Fruit fly (Drosophila melanogaster): Measurements from ENCODE around the gene CG14330.

Gene CG14330

DNA sequence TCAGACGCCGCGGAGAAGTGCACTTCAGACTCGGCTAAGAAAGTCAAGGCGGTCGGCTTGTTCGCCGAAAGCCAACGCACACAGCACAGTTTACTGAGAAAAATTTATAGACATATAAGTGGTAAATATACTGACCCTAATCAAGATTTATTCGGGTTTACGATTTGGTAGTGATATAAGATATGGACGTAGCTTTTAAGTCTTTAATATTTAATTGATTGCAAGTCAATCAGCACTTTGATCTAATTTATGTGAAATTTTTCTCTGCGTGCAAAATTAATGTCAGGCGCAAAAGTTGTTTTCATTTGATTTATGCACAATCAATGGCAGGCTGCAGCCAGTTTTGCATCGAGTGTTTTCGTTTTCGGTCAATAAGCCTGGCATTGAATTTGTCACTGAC is 26.1 kb downstream of the CG14330 start:
- TF ChIP-seq EcR (GFP tag; optimal IDR thresholded peaks at IDR 0.05) = no peak
- TF ChIP-seq usp (GFP tag; optimal IDR thresholded peaks at IDR 0.05) = no peak
- no peak for TF ChIP-seq Dll (optimal IDR thresholded peaks at IDR 0.05)
- no peak for TF ChIP-seq CG8478 (optimal IDR thresholded peaks at IDR 0.05)

dm6 chr3R:17426265-17426664 is 30.3 kb downstream of the CG14330 start:
- TF ChIP-seq usp (GFP tag; optimal IDR thresholded peaks at IDR 0.05) (no peak), CG8478 (optimal IDR thresholded peaks at IDR 0.05) (no peak)

DNA sequence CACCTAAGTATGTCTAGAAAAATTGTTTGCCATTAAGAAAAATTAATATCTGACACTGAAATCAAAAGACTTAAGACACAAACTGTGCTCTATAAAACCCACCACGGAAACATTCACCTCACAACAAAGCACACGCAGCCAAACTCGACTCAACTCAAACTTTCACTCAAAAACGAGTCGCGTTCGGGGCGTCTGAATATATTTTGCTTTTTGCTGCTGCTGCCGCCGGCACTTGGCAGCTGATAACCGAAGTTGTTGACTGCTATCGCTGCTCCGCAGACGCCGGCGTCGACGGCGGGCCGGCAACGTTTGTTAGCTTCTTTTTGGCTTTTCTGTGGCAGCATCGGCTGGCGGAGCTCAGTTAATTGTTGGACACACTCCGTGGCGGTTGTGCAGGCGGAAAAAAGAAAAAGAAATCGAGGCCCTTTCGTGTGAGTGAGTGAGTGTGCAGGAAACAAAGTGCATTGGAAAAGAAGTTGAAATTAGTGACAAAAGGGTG is 31.1 kb downstream of the CG14330 start, which contains the start of gene cysu:
TSS of gene cysu (plus strand) at position 352 of the 499 bp plus-strand sequence.
- no peak for TF ChIP-seq pan (optimal IDR thresholded peaks at IDR 0.05)
- no peak for TF ChIP-seq psq (optimal IDR thresholded peaks at IDR 0.05)
- no peak for TF ChIP-seq usp (GFP tag; optimal IDR thresholded peaks at IDR 0.05)
- no peak for TF ChIP-seq CG8478 (optimal IDR thresholded peaks at IDR 0.05)
- TF ChIP-seq Dll (optimal IDR thresholded peaks at IDR 0.05) = no peak
- TF ChIP-seq EcR (GFP tag; optimal IDR thresholded peaks at IDR 0.05) = no peak

DNA sequence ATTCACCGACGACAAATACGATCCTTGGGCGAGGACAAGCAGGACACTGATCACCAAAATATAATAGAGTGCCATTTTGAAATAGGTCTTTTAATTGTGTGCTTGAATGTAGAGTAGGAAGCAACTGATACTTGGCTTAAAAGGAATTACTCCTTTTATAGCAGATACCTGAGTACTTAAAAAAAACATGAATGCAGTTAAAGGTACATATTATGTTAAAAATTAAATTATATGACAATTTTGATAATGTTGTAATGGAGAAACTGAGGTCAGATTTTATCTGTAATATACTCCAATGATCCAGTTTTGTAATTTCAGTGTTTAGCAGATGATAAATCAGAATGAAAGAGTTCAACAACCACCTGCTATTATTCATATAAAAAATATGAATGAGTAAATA is 34.5 kb downstream of the CG14330 start, which contains the start of gene CG14332:
TSS of gene CG14332 (minus strand) at position 101 of the 400 bp plus-strand sequence.
- no peak for TF ChIP-seq EcR (GFP tag; optimal IDR thresholded peaks at IDR 0.05)
- no peak for TF ChIP-seq psq (optimal IDR thresholded peaks at IDR 0.05)
- no peak for TF ChIP-seq CG8478 (optimal IDR thresholded peaks at IDR 0.05)
- no peak for TF ChIP-seq Dll (optimal IDR thresholded peaks at IDR 0.05)
- TF ChIP-seq pan (optimal IDR thresholded peaks at IDR 0.05) = no peak
- TF ChIP-seq usp (GFP tag; optimal IDR thresholded peaks at IDR 0.05) = no peak

dm6 chr3R:17420338-17420737 is 36.2 kb downstream of the CG14330 start, which contains the start of gene CG42835:
TSS of gene CG42835 (plus strand) at chr3R:17420638.
- TF ChIP-seq psq (optimal IDR thresholded peaks at IDR 0.05) (no peak), EcR (GFP tag; optimal IDR thresholded peaks at IDR 0.05) (no peak), CG8478 (optimal IDR thresholded peaks at IDR 0.05) (no peak), Dll (optimal IDR thresholded peaks at IDR 0.05) (no peak), usp (GFP tag; optimal IDR thresholded peaks at IDR 0.05) (no peak), pan (optimal IDR thresholded peaks at IDR 0.05) (no peak)

DNA sequence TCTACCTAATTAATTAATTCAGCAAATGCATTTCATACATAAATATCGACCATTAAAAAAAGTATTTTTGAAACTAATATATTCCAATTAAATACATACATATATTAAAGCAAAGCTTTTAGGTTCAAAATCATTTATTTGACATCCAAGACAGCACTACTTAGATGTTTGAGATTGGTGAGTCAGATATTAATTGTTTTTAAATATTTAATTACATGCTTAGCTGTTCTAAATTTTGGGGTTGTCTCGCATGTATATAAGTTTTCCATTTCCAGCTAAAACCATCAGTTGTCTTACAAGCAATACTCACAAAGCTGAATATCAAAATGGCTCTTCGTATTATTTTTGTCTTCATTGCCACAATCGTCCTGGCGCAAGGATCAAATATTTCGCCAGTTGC is 38.1 kb downstream of the CG14330 start, which contains the start of gene CG42834:
TSS of gene CG42834 (plus strand) at position 301 of the 400 bp plus-strand sequence.
- no peak for TF ChIP-seq CG8478 (optimal IDR thresholded peaks at IDR 0.05)
- no peak for TF ChIP-seq EcR (GFP tag; optimal IDR thresholded peaks at IDR 0.05)
- no peak for TF ChIP-seq psq (optimal IDR thresholded peaks at IDR 0.05)
- TF ChIP-seq pan (optimal IDR thresholded peaks at IDR 0.05) = no peak
- no peak for TF ChIP-seq usp (GFP tag; optimal IDR thresholded peaks at IDR 0.05)
- no peak for TF ChIP-seq Dll (optimal IDR thresholded peaks at IDR 0.05)

dm6 chr3R:17417167-17417566 is 39.4 kb downstream of the CG14330 start, which contains the start of gene CG33333:
TSS of gene CG33333 (plus strand) at chr3R:17417467.
- TF ChIP-seq Dll (optimal IDR thresholded peaks at IDR 0.05) = no peak
- no peak for TF ChIP-seq pan (optimal IDR thresholded peaks at IDR 0.05)
- no peak for TF ChIP-seq EcR (GFP tag; optimal IDR thresholded peaks at IDR 0.05)
- no peak for TF ChIP-seq usp (GFP tag; optimal IDR thresholded peaks at IDR 0.05)
- TF ChIP-seq psq (optimal IDR thresholded peaks at IDR 0.05) = no peak
- no peak for TF ChIP-seq CG8478 (optimal IDR thresholded peaks at IDR 0.05)

DNA sequence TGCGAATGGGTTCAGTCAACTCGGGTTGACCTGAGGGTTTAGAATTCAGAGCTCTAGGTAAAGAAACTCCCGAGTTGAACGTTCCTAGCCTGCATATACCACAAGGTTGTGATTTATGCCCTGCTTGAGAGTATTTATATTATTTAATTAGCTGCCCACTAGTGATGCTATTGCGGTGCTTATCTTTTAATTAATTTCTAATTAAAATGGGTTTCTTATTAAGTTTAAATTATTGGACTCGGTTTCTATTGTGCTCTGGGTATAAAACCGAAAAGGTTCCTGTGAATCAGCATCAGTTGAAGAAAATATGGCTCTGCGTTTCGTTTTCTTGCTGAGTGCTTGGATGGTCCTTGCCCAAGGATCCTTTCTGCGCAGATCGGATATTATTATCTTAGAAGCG is 41.1 kb downstream of the CG14330 start, which contains the start of gene CG5866:
TSS of gene CG5866 (plus strand) at position 301 of the 400 bp plus-strand sequence.
- TF ChIP-seq CG8478 (optimal IDR thresholded peaks at IDR 0.05) (no peak), psq (optimal IDR thresholded peaks at IDR 0.05) (no peak), Dll (optimal IDR thresholded peaks at IDR 0.05) (no peak), EcR (GFP tag; optimal IDR thresholded peaks at IDR 0.05) (no peak), usp (GFP tag; optimal IDR thresholded peaks at IDR 0.05) (no peak), pan (optimal IDR thresholded peaks at IDR 0.05) (no peak)

- TF ChIP-seq psq (optimal IDR thresholded peaks at IDR 0.05) (no peak), usp (GFP tag; optimal IDR thresholded peaks at IDR 0.05) (no peak), pan (optimal IDR thresholded peaks at IDR 0.05) (no peak), CG8478 (optimal IDR thresholded peaks at IDR 0.05) (no peak), Dll (optimal IDR thresholded peaks at IDR 0.05) (no peak), EcR (GFP tag; optimal IDR thresholded peaks at IDR 0.05) (no peak)
Measured at dm6 chr3R:17413601-17414000, 43.0 kb downstream of the CG14330 start, which contains the start of gene CG42822. TSS of gene CG42822 (plus strand) at chr3R:17413901.

- no peak for TF ChIP-seq EcR (GFP tag; optimal IDR thresholded peaks at IDR 0.05)
- TF ChIP-seq psq (optimal IDR thresholded peaks at IDR 0.05) = no peak
- TF ChIP-seq Dll (optimal IDR thresholded peaks at IDR 0.05) = no peak
- no peak for TF ChIP-seq pan (optimal IDR thresholded peaks at IDR 0.05)
- no peak for TF ChIP-seq CG8478 (optimal IDR thresholded peaks at IDR 0.05)
- TF ChIP-seq usp (GFP tag; optimal IDR thresholded peaks at IDR 0.05) = no peak
Measured at dm6 chr3R:17412458-17413127, 44.0 kb downstream of the CG14330 start, which contains the start of gene CG42821. TSS of gene CG42821 (plus strand) at chr3R:17413077.

DNA sequence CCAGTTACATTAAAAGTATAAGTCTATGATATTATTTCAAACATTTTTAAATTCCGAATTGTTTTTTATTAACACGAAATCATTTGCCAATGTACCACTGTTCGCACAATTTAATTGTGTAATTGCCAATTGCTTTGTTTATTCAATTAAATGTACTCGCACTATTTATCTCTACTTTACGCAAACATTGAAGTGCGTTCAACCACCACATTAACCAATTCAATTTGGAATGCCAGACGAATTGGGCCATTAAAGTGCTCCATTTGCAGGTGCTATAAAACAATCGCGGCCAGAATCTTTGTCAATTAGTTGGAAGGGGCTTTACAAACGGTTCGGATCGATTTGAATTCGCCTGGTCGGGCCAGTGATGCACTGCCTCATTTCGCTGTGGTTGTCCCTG is 45.8 kb downstream of the CG14330 start, which contains the start of gene CG5863:
TSS of gene CG5863 (plus strand) at position 301 of the 400 bp plus-strand sequence.
- TF ChIP-seq EcR (GFP tag; optimal IDR thresholded peaks at IDR 0.05) (no peak), Dll (optimal IDR thresholded peaks at IDR 0.05) (no peak), psq (optimal IDR thresholded peaks at IDR 0.05) (no peak), pan (optimal IDR thresholded peaks at IDR 0.05) (no peak)

DNA sequence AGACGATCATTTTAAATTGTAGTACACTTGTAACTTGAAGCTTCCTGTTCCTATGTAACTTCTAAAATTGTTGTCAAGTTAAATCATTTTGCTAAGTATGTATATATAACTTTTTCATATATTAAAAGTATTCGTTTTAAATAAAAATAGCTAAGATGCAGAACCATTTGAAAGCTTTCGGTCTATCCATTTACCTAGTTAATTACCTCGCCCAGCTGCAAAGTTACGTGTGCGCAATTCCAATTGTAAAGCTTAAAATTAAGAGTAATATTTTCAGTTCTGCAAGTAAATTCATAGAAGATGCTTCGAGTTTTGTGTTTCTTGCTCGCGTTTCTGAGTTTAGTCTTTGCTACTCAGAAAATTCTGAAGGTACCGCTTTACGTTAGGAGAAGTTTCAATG is 47.3 kb downstream of the CG14330 start, which contains the start of gene CG5860:
TSS of gene CG5860 (plus strand) at position 301 of the 400 bp plus-strand sequence.
- no peak for TF ChIP-seq psq (optimal IDR thresholded peaks at IDR 0.05)
- TF ChIP-seq Dll (optimal IDR thresholded peaks at IDR 0.05) = no peak
- TF ChIP-seq usp (GFP tag; optimal IDR thresholded peaks at IDR 0.05) = no peak
- TF ChIP-seq CG8478 (optimal IDR thresholded peaks at IDR 0.05) = no peak
- no peak for TF ChIP-seq EcR (GFP tag; optimal IDR thresholded peaks at IDR 0.05)
- TF ChIP-seq pan (optimal IDR thresholded peaks at IDR 0.05) = no peak

Measured in whole organism.